Worm (Caenorhabditis elegans): ENCODE data around the gene enu-3.2.
"Not testable (repeated sequence)": the region's sequence is repeated elsewhere in the genome, so short reads cannot be mapped to it uniquely, and the experiment has no call there.

enu-3.2 gene

DNA sequence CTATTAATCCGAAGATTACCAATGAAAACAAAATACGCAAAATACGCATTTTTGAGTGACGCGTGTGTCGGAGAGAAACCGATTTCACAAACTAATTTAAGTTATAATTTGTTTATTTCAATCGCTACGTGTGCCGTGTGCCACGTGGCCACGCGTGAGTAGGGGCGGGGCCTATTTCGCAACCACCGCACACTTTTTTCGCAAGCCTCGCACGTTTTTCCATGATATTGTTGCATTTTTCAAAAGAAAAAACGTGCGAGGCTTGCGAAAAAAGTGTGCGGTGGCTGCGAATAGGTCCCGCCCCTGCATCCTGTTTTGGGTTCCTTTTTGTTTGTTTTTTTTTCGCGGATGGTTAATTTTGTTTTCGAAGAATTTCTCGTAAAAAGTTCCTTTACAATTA, at the start of gene enu-3.2:
Gene enu-3.2, minus strand, starts transcription at position 105 of the 400 bp plus-strand sequence.
- not testable (repeated sequence) for TF ChIP-seq aly-2 (tag; optimal IDR thresholded peaks at IDR 0.05); egl-27 (tag; optimal IDR thresholded peaks at IDR 0.05); ama-1 (optimal IDR thresholded peaks at IDR 0.05)

DNA sequence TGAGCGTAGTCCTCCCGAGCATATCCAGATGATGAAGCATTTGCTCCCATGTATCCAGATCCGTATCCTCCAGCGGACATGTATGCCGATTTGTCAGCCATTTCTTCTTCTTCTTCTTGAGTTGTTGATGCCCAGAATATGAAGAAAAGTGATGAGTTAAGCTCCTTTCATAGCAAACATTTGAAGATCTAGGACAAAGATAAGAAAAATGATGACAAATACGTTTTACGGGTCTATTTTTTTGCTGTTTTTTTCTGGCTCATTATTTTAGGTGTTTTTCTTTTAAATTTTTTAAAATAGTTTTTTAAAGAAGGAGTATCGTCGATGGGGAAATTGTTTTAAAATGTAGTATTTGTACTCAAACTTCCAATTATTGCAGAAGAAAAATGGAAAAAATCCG, 45.2 kb upstream of the enu-3.2 start, which contains the start of gene nspd-9:
Gene nspd-9, minus strand, starts transcription at position 101 of the 400 bp plus-strand sequence.
- TF ChIP-seq nhr-77 (tag; optimal IDR thresholded peaks at IDR 0.05) (no peak), nhr-67 (tag; optimal IDR thresholded peaks at IDR 0.05) (no peak), pqm-1 (tag; optimal IDR thresholded peaks at IDR 0.05) (no peak), nhr-12 (tag; optimal IDR thresholded peaks at IDR 0.05) (no peak), ceh-9 (tag; optimal IDR thresholded peaks at IDR 0.05) (no peak), eor-1 (tag; optimal IDR thresholded peaks at IDR 0.05) (no peak), nhr-237 (tag; optimal IDR thresholded peaks at IDR 0.05) (no peak), ceh-16 (tag; optimal IDR thresholded peaks at IDR 0.05) (no peak), nhr-23 (tag; optimal IDR thresholded peaks at IDR 0.05) (no peak), ztf-11 (tag; optimal IDR thresholded peaks at IDR 0.05) (no peak), unc-39 (tag; optimal IDR thresholded peaks at IDR 0.05) (no peak), jun-1 (tag; optimal IDR thresholded peaks at IDR 0.05) (no peak), nhr-76 (tag; optimal IDR thresholded peaks at IDR 0.05) (no peak)

DNA sequence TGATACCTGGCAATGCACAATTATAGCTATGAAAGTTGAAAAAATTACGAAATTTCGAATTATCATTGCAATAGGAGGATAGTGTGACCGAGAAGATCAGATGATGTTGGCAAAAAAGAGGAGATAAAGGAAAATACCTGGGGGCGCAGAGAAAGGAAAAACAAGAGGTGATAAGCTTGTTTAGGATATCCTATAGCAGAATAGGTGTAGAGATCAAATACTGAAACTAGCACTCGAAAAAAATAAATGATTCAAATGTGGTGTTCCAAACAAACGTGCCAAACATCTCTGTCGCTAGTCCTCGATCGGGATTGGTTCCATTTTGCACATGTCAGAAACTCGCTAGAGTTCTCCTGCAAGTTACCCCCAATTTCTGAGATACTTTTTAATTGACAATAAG, 44.4 kb upstream of the enu-3.2 start, which contains the start of gene F26A1.9:
Gene F26A1.9, minus strand, starts transcription at position 101 of the 400 bp plus-strand sequence.
- no peak for TF ChIP-seq unc-62 (GFP tag; optimal IDR thresholded peaks at IDR 0.05)
- TF ChIP-seq nhr-67 (tag; optimal IDR thresholded peaks at IDR 0.05), result no peak
- no peak for TF ChIP-seq hmg-11 (tag; optimal IDR thresholded peaks at IDR 0.05)
- no peak for TF ChIP-seq nhr-77 (tag; optimal IDR thresholded peaks at IDR 0.05)
- TF ChIP-seq ceh-9 (tag; optimal IDR thresholded peaks at IDR 0.05), result no peak
- no peak for TF ChIP-seq elt-2 (tag; optimal IDR thresholded peaks at IDR 0.05)
- TF ChIP-seq egl-27 (tag; optimal IDR thresholded peaks at IDR 0.05), result no peak
- no peak for TF ChIP-seq zag-1 (tag; optimal IDR thresholded peaks at IDR 0.05)
- no peak for TF ChIP-seq lin-15B (tag; optimal IDR thresholded peaks at IDR 0.05)
- no peak for TF ChIP-seq daf-12 (tag; optimal IDR thresholded peaks at IDR 0.05)
- TF ChIP-seq fos-1 (tag; optimal IDR thresholded peaks at IDR 0.05), result no peak
- no peak for TF ChIP-seq sea-2 (GFP tag; optimal IDR thresholded peaks at IDR 0.05)
- TF ChIP-seq lsy-12 (tag; optimal IDR thresholded peaks at IDR 0.05), result no peak
- no peak for TF ChIP-seq nfya-1 (tag; optimal IDR thresholded peaks at IDR 0.05; ENCODE audit: insufficient read depth)
- TF ChIP-seq aly-2 (tag; optimal IDR thresholded peaks at IDR 0.05), result no peak
- TF ChIP-seq jun-1 (tag; optimal IDR thresholded peaks at IDR 0.05), result no peak
- TF ChIP-seq tbx-2 (tag; optimal IDR thresholded peaks at IDR 0.05), result no peak

DNA sequence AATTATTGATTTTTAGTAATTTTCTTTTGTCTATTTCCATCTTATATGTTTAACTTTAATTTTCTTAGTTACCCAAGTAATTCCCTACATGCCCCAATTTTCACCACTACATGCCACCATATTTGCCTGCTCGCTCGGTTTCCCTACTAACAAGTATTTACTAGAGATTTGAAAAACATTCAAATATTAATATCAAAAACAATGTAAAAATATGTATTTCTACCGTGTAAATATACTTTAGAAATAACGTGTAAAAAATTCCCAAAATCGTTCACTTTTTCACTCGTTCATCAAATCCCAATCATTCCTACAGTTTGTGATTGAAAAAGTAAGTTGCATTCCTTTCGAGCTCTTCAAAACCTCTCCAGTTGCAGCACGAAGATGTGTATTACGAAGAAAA, 41.6 kb upstream of the enu-3.2 start, which contains the start of gene F26A1.3:
Gene F26A1.3, plus strand, starts transcription at position 301 of the 400 bp plus-strand sequence.
- no peak for TF ChIP-seq fkh-2 (tag; optimal IDR thresholded peaks at IDR 0.05)
- no peak for TF ChIP-seq mml-1 (tag; optimal IDR thresholded peaks at IDR 0.05)
- no peak for TF ChIP-seq jun-1 (tag; optimal IDR thresholded peaks at IDR 0.05)
- TF ChIP-seq egl-5 (tag; optimal IDR thresholded peaks at IDR 0.05), result no peak
- no peak for TF ChIP-seq unc-62 (GFP tag; optimal IDR thresholded peaks at IDR 0.05)

DNA sequence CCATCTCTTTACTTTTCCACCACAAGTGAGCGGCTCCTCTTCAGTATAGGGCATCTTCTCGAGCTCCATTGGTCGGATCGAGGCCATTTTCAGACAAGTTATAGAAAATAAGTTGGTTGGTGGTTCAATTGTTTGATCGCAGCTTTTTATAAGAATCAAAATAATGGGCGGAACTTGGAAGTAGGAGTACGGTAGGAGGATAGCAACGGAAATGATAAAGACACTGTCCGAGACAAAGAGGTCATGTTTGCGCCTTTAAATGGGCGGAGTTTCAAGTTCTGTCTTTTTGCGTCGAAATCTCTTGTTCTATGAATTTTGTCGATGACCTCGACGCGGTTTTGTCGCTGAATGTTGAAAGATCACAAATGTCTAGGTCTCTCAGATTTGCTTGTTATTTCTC, 37.1 kb upstream of the enu-3.2 start, which contains the start of gene F26A1.8:
Gene F26A1.8, minus strand, starts transcription at position 101 of the 400 bp plus-strand sequence.
- no peak for TF ChIP-seq nhr-77 (tag; optimal IDR thresholded peaks at IDR 0.05)
- no peak for TF ChIP-seq pha-4 (tag; optimal IDR thresholded peaks at IDR 0.05)
- TF ChIP-seq nhr-43 (tag; optimal IDR thresholded peaks at IDR 0.05; ENCODE audit: poor library complexity, severe bottlenecking), result no peak
- no peak for TF ChIP-seq nhr-12 (tag; optimal IDR thresholded peaks at IDR 0.05)
- no peak for TF ChIP-seq pqm-1 (tag; optimal IDR thresholded peaks at IDR 0.05)
- no peak for TF ChIP-seq ztf-4 (tag; optimal IDR thresholded peaks at IDR 0.05)
- TF ChIP-seq nhr-23 (tag; optimal IDR thresholded peaks at IDR 0.05), result no peak
- no peak for TF ChIP-seq aly-2 (tag; optimal IDR thresholded peaks at IDR 0.05)
- no peak for TF ChIP-seq nfya-1 (tag; optimal IDR thresholded peaks at IDR 0.05; ENCODE audit: insufficient read depth)
- TF ChIP-seq skn-1 (tag; optimal IDR thresholded peaks at IDR 0.05), result no peak
- no peak for TF ChIP-seq snpc-4 (tag; optimal IDR thresholded peaks at IDR 0.05)
- no peak for TF ChIP-seq daf-12 (tag; optimal IDR thresholded peaks at IDR 0.05)
- no peak for TF ChIP-seq hmg-11 (tag; optimal IDR thresholded peaks at IDR 0.05)
- TF ChIP-seq nhr-76 (tag; optimal IDR thresholded peaks at IDR 0.05), result no peak
- TF ChIP-seq egl-27 (tag; optimal IDR thresholded peaks at IDR 0.05), result no peak
- no peak for TF ChIP-seq R02D3.7 (tag; optimal IDR thresholded peaks at IDR 0.05)

All from whole organism, L3 larva.